Fruit fly (Drosophila melanogaster) whole organism, embryonic: ENCODE data around the gene CG6441.

Source experiments
- Atf-2 ChIP-seq: fragments of 200-800 bp; sonication (Bioruptor generic); optimal IDR thresholded peaks from 2 replicates; lab custom pipeline; 2016; ENCODE audit warnings: missing biosample characterization, missing genetic modification characterization
- BEAF-32 ChIP-seq: fragments of 200-800 bp; sonication (Bioruptor generic); optimal IDR thresholded peaks from 3 replicates; lab custom pipeline; 2017; ENCODE audit warnings: missing biosample characterization, missing genetic modification characterization, mild to moderate bottlenecking, moderate library complexity, missing genetic modification reagents
- CG10209 ChIP-seq: fragments of 200-800 bp; sonication (Bioruptor generic); optimal IDR thresholded peaks from 3 replicates; lab custom pipeline; 2017; ENCODE audit warnings: missing biosample characterization, mild to moderate bottlenecking, missing genetic modification characterization, missing genetic modification reagents
- CG10274 ChIP-seq: fragments of 200-800 bp; sonication (Bioruptor generic); optimal IDR thresholded peaks from 3 replicates; lab custom pipeline; 2017; ENCODE audit warnings: missing biosample characterization, mild to moderate bottlenecking, missing genetic modification characterization
- CG10431 ChIP-seq: fragments of 200-800 bp; sonication (Bioruptor generic); optimal IDR thresholded peaks from 3 replicates; lab custom pipeline; 2018; ENCODE audit warnings: missing biosample characterization, mild to moderate bottlenecking, missing genetic modification characterization
- CG11085 ChIP-seq: fragments of 200-800 bp; sonication (Bioruptor generic); IDR thresholded peaks from 2 replicates; pipeline ENCODE4 v1.3.6; 2022; ENCODE audit warnings: missing biosample characterization, missing genetic modification characterization
- CG11456 ChIP-seq: fragments of 200-800 bp; sonication (Bioruptor generic); IDR thresholded peaks from 3 replicates; pipeline ENCODE4 v1.3.6; 2022; ENCODE audit warnings: missing biosample characterization, missing genetic modification characterization
- CG12071 ChIP-seq: fragments of 200-800 bp; sonication (Bioruptor generic); optimal IDR thresholded peaks from 3 replicates; lab custom pipeline; 2018; ENCODE audit warnings: missing biosample characterization, mild to moderate bottlenecking, missing genetic modification characterization
- CG12104 ChIP-seq: fragments of 200-800 bp; sonication (Bioruptor generic); optimal IDR thresholded peaks from 3 replicates; lab custom pipeline; 2016; ENCODE audit warnings: missing biosample characterization, missing genetic modification characterization
- CG12659 ChIP-seq: fragments of 200-800 bp; sonication (Bioruptor generic); optimal IDR thresholded peaks from 3 replicates; lab custom pipeline; 2017; ENCODE audit warnings: mild to moderate bottlenecking, missing biosample characterization, missing genetic modification reagents, missing genetic modification characterization
- CG13775 ChIP-seq: fragments of 200-800 bp; sonication (Bioruptor generic); optimal IDR thresholded peaks from 3 replicates; lab custom pipeline; 2017; ENCODE audit warnings: missing biosample characterization, mild to moderate bottlenecking, missing genetic modification characterization
- CG13894 ChIP-seq: fragments of 200-800 bp; sonication (Bioruptor generic); optimal IDR thresholded peaks from 3 replicates; lab custom pipeline; 2018; ENCODE audit warnings: missing biosample characterization, mild to moderate bottlenecking, missing genetic modification characterization, moderate library complexity
- CG15073 ChIP-seq: fragments of 200-800 bp; sonication (Bioruptor generic); optimal IDR thresholded peaks from 2 replicates; lab custom pipeline; 2016; ENCODE audit warnings: missing biosample characterization, missing genetic modification characterization
- CG16863 ChIP-seq: fragments of 200-800 bp; sonication (Bioruptor generic); optimal IDR thresholded peaks from 3 replicates; lab custom pipeline; 2016; ENCODE audit warnings: missing biosample characterization, missing genetic modification characterization
- CG17186 ChIP-seq: fragments of 200-800 bp; sonication (Bioruptor generic); optimal IDR thresholded peaks from 3 replicates; lab custom pipeline; 2017; ENCODE audit warnings: missing biosample characterization, missing genetic modification reagents, missing genetic modification characterization
- CG2199 ChIP-seq: fragments of 200-800 bp; sonication (Bioruptor generic); IDR thresholded peaks from 3 replicates; pipeline ENCODE4 v1.3.6; 2022; ENCODE audit warnings: missing biosample characterization, missing genetic modification characterization
- CG30020 ChIP-seq: fragments of 200-800 bp; optimal IDR thresholded peaks from 2 replicates; lab custom pipeline; 2019; ENCODE audit warnings: missing biosample characterization, mild to moderate bottlenecking, missing genetic modification characterization, moderate library complexity
- CG5953 ChIP-seq: fragments of 200-800 bp; sonication (Bioruptor generic); IDR thresholded peaks from 2 replicates; pipeline ENCODE4 v1.3.6; 2022; ENCODE audit warnings: missing biosample characterization, missing genetic modification characterization
- CG6689 ChIP-seq: fragments of 200-800 bp; sonication (Bioruptor generic); IDR thresholded peaks from 2 replicates; pipeline ENCODE4 v1.3.6; 2022; ENCODE audit warnings: missing biosample characterization, missing genetic modification characterization
- CG7271 ChIP-seq: fragments of 200-800 bp; sonication (Bioruptor generic); optimal IDR thresholded peaks from 2 replicates; lab custom pipeline; 2018; ENCODE audit warnings: missing biosample characterization, mild to moderate bottlenecking, missing genetic modification characterization, moderate library complexity
- CG8290 ChIP-seq, 3 experiments: fragments of 200-800 bp; sonication (Bioruptor generic); optimal IDR thresholded peaks; 2 replicates each; lab custom pipeline; 2016 to 2019; ENCODE audit warnings: missing biosample characterization in 3 of 3, missing genetic modification characterization in 3 of 3, mild to moderate bottlenecking in 2 of 3, moderate library complexity in 1 of 3
- CG9817 ChIP-seq: fragments of 200-800 bp; sonication (Bioruptor generic); optimal IDR thresholded peaks from 2 replicates; lab custom pipeline; 2018; ENCODE audit warnings: missing biosample characterization, mild to moderate bottlenecking, missing genetic modification characterization, moderate library complexity
- Chrac-16 ChIP-seq: fragments of 200-800 bp; sonication (Bioruptor generic); optimal IDR thresholded peaks from 3 replicates; lab custom pipeline; 2016; ENCODE audit warnings: missing biosample characterization, missing genetic modification characterization
- Hsf ChIP-seq: fragments of 200-800 bp; sonication (Bioruptor generic); optimal IDR thresholded peaks from 3 replicates; lab custom pipeline; 2016; ENCODE audit warnings: missing biosample characterization, missing genetic modification characterization
- Lim3 ChIP-seq: fragments of 200-800 bp; sonication (Bioruptor generic); IDR thresholded peaks from 2 replicates; pipeline ENCODE4 v1.3.6; 2022; ENCODE audit warnings: missing biosample characterization, missing genetic modification characterization
- Ptx1 ChIP-seq: fragments of 200-800 bp; sonication (Bioruptor generic); IDR thresholded peaks from 2 replicates; pipeline ENCODE4 v1.3.6; 2022; ENCODE audit warnings: missing biosample characterization, missing genetic modification characterization
- Rfx ChIP-seq: fragments of 200-800 bp; sonication (Bioruptor generic); IDR thresholded peaks from 2 replicates; pipeline ENCODE4 v1.3.6; 2022; ENCODE audit warnings: missing biosample characterization, missing genetic modification characterization
- Xrp1 ChIP-seq: fragments of 200-800 bp; sonication (Bioruptor generic); IDR thresholded peaks from 2 replicates; pipeline ENCODE4 v1.3.6; 2022; ENCODE audit warnings: missing biosample characterization, missing genetic modification characterization
- abd-A ChIP-seq: fragments of 200-800 bp; sonication (Bioruptor generic); optimal IDR thresholded peaks from 3 replicates; lab custom pipeline; 2019; ENCODE audit warnings: missing biosample characterization, mild to moderate bottlenecking, missing genetic modification characterization, moderate library complexity
- bbx ChIP-seq: fragments of 200-800 bp; sonication (Bioruptor generic); IDR thresholded peaks from 2 replicates; pipeline ENCODE4 v1.3.6; 2022; ENCODE audit warnings: missing biosample characterization, missing genetic modification characterization; ENCODE audit not compliant: partially characterized antibody
- cato ChIP-seq: fragments of 200-800 bp; sonication (Bioruptor generic); optimal IDR thresholded peaks from 2 replicates; lab custom pipeline; 2016; ENCODE audit warnings: missing biosample characterization, missing genetic modification characterization, borderline replicate concordance
- chm ChIP-seq: fragments of 200-800 bp; sonication (Bioruptor generic); IDR thresholded peaks from 2 replicates; pipeline ENCODE4 v1.3.6; 2022; ENCODE audit warnings: missing biosample characterization, missing genetic modification characterization
- crp ChIP-seq, 2 experiments: fragments of 200-800 bp; sonication (Bioruptor generic); optimal IDR thresholded peaks; 2 replicates in 1 of 2; 3 replicates in 1 of 2; lab custom pipeline; 2017; ENCODE audit warnings: missing biosample characterization in 2 of 2, missing genetic modification characterization in 2 of 2, mild to moderate bottlenecking in 1 of 2, moderate library complexity in 1 of 2
- dmrt11E ChIP-seq: fragments of 200-800 bp; sonication (Bioruptor generic); optimal IDR thresholded peaks from 3 replicates; lab custom pipeline; 2018; ENCODE audit warnings: missing biosample characterization, mild to moderate bottlenecking, missing genetic modification characterization, moderate library complexity
- dpn ChIP-seq, 2 experiments: fragments of 200-800 bp; sonication (Bioruptor generic); optimal IDR thresholded peaks; 3 replicates each; lab custom pipeline; 2016; ENCODE audit warnings: missing biosample characterization in 2 of 2, missing genetic modification characterization in 2 of 2
- jumu ChIP-seq: fragments of 200-800 bp; sonication (Bioruptor generic); optimal IDR thresholded peaks from 3 replicates; lab custom pipeline; 2016; ENCODE audit warnings: missing biosample characterization, missing genetic modification characterization
- ken ChIP-seq: fragments of 200-800 bp; sonication (Bioruptor generic); IDR thresholded peaks from 3 replicates; pipeline ENCODE4 v1.3.6; 2022; ENCODE audit warnings: missing biosample characterization, missing genetic modification characterization
- klu ChIP-seq: fragments of 200-800 bp; sonication (Bioruptor generic); IDR thresholded peaks from 2 replicates; pipeline ENCODE4 v1.3.6; 2022; ENCODE audit warnings: missing biosample characterization, missing genetic modification characterization
- row ChIP-seq: fragments of 200-800 bp; sonication (Bioruptor generic); IDR thresholded peaks from 3 replicates; pipeline ENCODE4 v1.3.6; 2022; ENCODE audit warnings: missing biosample characterization, missing genetic modification characterization
- salm ChIP-seq: fragments of 200-800 bp; sonication (Bioruptor generic); optimal IDR thresholded peaks from 2 replicates; lab custom pipeline; 2018; ENCODE audit warnings: missing biosample characterization, mild to moderate bottlenecking, missing genetic modification characterization
- scrt ChIP-seq: fragments of 200-800 bp; sonication (Bioruptor generic); optimal IDR thresholded peaks from 2 replicates; lab custom pipeline; 2018; ENCODE audit warnings: missing biosample characterization, mild to moderate bottlenecking, missing genetic modification characterization, moderate library complexity
- seq ChIP-seq: fragments of 200-800 bp; sonication (Bioruptor generic); IDR thresholded peaks from 2 replicates; pipeline ENCODE4 v1.3.6; 2022; ENCODE audit warnings: missing biosample characterization, missing genetic modification characterization
- ssp ChIP-seq: fragments of 200-800 bp; sonication (Bioruptor generic); IDR thresholded peaks from 2 replicates; pipeline ENCODE4 v1.3.6; 2022; ENCODE audit warnings: missing biosample characterization, missing genetic modification characterization
- twi ChIP-seq: fragments of 200-800 bp; optimal IDR thresholded peaks from 2 replicates; lab custom pipeline; 2019; ENCODE audit warnings: missing biosample characterization, mild to moderate bottlenecking, missing genetic modification characterization, moderate library complexity

Gene CG6441

DNA sequence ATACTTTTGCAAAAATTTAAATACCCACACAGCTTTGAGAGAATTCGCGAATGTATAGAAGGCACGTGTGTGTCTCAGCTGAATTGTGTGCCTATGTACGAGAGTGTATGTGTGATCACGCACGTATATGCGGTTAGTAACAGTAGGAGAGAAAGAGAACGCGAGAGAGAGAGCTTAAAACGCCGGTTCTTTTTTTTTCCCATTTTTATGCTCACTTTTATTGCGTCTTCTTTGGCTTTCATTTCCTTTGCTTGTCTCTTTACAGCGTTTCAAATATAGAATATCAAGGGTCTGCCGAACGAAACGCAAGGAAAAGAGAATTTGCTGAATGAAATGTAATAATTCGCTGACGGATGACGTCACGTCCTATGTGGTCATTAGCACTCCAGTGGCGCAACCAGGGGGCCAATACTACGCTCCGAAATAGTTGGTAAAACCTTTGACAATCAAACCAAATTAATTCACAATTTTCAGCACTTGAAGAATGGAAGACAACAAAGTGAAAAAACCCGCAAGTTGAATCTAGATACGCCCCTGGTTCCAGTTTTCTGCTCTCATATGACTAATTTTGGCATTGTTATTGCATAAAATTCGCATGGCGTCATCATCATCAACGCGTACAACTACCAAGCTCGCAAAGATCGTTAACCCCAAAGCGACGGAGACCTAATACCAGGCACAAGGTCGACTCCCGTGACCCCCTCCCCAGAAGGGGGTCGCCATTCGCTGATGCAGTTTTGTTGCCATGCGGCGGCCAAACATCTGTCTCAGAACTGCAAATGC, 49.4 kb upstream of the CG6441 start (continued):
- TF ChIP-seq row (GFP tag; lab: Robert Waterston, UW) (peak; percentile 68), CG10431 (GFP tag; lab: Kevin White, UChicago) (no peak), ken (no peak), bbx (GFP tag; lab: Robert Waterston, UW) (no peak), CG13775 (GFP tag; lab: Kevin White, UChicago) (peak; percentile 70), salm (tag; lab: Kevin White, UChicago) (no peak), klu (GFP tag; lab: Robert Waterston, UW) (peak; percentile 50), jumu (GFP tag; lab: Kevin White, UChicago) (peak; percentile 42), CG12659 (peak; percentile 22), Xrp1 (GFP tag; lab: Robert Waterston, UW) (peak; percentile 22; the same call in 1 of the 2 replicates), CG12071 (GFP tag; lab: Kevin White, UChicago) (peak; percentile 19), CG16863 (GFP tag; lab: Kevin White, UChicago) (peak; percentile 6)

DNA sequence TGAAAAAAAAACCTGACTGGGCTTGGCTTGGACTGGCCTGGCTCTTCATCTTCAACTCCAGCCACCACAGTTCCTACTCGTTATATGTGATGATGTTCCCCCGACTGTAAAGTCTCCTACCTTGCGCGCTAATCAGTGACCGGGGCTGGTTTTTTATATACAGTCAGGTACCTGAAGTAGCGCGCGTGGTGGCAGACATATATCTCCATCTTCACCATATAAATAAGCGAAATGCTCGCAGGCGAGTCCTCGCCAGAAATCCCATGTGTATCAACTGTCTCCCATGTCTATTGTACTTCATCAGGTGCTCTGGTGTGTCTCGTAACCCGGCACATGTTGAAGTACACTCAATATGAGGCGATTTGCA, 48.8 kb upstream of the CG6441 start:
- 0 out of 3 replicates have a peak, but pooled peaks have one; percentile 18 for TF ChIP-seq ken
- TF ChIP-seq Rfx (GFP tag; lab: Robert Waterston, UW), result peak; percentile 3
- no peak for TF ChIP-seq CG8290 (GFP tag; optimal IDR thresholded peaks at IDR 0.05; lab: Kevin White, UChicago)
- peak in 1 of 2 experiments; percentile 13 for TF ChIP-seq CG8290 (tag; optimal IDR thresholded peaks at IDR 0.05; lab: Kevin White, UChicago)
- TF ChIP-seq CG2199 (GFP tag; lab: Robert Waterston, UW), result peak; percentile 30; the same call in 1 of the 3 replicates
- TF ChIP-seq ssp, result 0 out of 2 replicates have a peak, but pooled peaks have one; percentile 4
- peak; percentile 50 for TF ChIP-seq CG10274 (GFP tag; lab: Kevin White, UChicago)
- no peak for TF ChIP-seq cato (GFP tag; lab: Kevin White, UChicago)
- TF ChIP-seq CG7271 (tag; lab: Kevin White, UChicago), result no peak
- TF ChIP-seq CG15073, result peak; percentile 47
- TF ChIP-seq chm (GFP tag; lab: Robert Waterston, UW), result peak; percentile 25; the same call in 1 of the 2 replicates
- no peak for TF ChIP-seq CG11085 (GFP tag; lab: Robert Waterston, UW)
- TF ChIP-seq, all 482 proteins: peak for 8

DNA sequence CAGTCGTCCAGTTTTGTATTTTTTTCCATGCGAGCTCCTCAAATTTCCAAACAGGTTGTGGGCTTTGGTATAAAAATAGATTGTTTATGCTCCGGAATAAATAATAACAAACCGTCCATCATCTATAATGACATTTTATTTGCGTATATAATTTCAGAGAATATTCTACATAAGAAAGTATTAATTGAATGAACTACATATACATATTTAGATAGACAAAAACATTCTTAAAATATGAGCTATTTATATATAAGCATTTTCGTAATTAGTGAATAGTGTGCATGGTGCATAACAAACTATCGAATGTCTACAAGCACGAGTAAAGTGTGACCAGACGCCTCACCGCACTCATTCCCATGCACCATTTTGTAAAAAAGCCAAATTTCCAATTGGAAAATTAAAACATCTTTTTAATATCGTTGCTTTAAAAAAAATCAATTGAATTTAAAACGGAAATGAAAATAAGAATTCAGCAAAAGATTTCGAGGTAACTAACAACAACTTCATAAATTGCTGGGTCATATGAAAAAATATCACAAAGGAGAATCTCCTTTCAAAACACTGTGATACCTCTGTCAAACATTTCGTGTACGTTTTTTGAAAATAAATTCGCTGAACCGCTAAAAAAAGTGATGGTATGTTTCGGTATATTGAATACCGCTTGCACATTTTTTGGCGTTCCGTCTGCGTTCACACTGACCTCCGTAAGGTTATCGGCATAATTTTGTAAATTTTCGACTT, 48.0 kb upstream of the CG6441 start, which contains the start of gene muc:
Gene muc, plus strand, starts transcription at position 541 of the 741 bp plus-strand sequence.
- no peak for TF ChIP-seq scrt (GFP tag; lab: Kevin White, UChicago)
- peak; percentile 30 for TF ChIP-seq CG12104
- peak; percentile 40 for TF ChIP-seq dmrt11E (tag; lab: Kevin White, UChicago)
- peak; percentile 54 for TF ChIP-seq CG13775 (GFP tag; lab: Kevin White, UChicago)
- TF ChIP-seq Atf-2, result no peak
- peak; percentile 80 for TF ChIP-seq bbx (GFP tag; lab: Robert Waterston, UW)
- no peak for TF ChIP-seq twi (tag; lab: Kevin White, UChicago)
- TF ChIP-seq CG17186, result peak; percentile 54
- TF ChIP-seq CG13894 (tag; lab: Kevin White, UChicago), result peak; percentile 63
- no peak for TF ChIP-seq CG5953 (GFP tag; lab: Robert Waterston, UW)
- no peak for TF ChIP-seq seq (GFP tag; lab: Robert Waterston, UW)
- TF ChIP-seq CG6689 (GFP tag; lab: Robert Waterston, UW), result peak; percentile 40
- TF ChIP-seq CG30020 (tag; lab: Kevin White, UChicago), result peak; percentile 94
- TF ChIP-seq CG10209 (GFP tag; lab: Kevin White, UChicago), result peak; percentile 7
- TF ChIP-seq Lim3, result no peak
- peak; percentile 86 for TF ChIP-seq BEAF-32 (GFP tag; lab: Kevin White, UChicago)
- peak; percentile 2 for TF ChIP-seq Hsf (GFP tag; lab: Kevin White, UChicago)
- peak; percentile 43 for TF ChIP-seq Chrac-16 (GFP tag; lab: Kevin White, UChicago)
- peak; percentile 53 for TF ChIP-seq abd-A (tag; lab: Kevin White, UChicago)
- TF ChIP-seq crp (GFP tag; optimal IDR thresholded peaks at IDR 0.05; lab: Kevin White, UChicago), result no peak
- TF ChIP-seq CG9817 (tag; lab: Kevin White, UChicago), result peak; percentile 47
- peak; percentile 27; the same call in 1 of the 2 replicates for TF ChIP-seq Ptx1
- peak; percentile 63; the same call in 1 of the 3 replicates for TF ChIP-seq CG11456 (GFP tag; lab: Robert Waterston, UW)
- TF ChIP-seq dpn (GFP tag; optimal IDR thresholded peaks at IDR 0.05; lab: Kevin White, UChicago), result peak; percentile 28 to 44
